Worm (Caenorhabditis elegans): ENCODE results near the gene pals-23.

pals-23 gene

DNA sequence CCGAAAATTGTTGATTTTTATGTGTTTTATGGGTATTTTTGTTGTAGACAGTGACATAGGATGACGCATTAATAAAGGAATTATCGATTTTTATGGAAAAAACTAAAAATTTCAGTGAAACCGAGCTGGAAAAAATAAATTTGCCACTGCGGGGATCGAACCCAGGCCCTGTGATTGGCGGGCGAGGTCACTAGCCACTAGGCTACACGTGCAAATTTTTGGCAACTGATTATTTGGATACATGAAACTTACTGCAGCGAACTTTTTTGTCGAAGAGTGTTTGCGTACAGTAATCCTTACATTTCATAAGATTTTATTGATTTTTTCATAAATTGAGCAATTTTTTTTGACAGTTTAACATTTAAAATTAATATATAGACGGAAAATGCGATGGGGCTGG lies 35.4 kb upstream of the pals-23 start:
- TF ChIP-seq M03D4.4 (tag; optimal IDR thresholded peaks at IDR 0.05): peak; percentile 51
- peak; percentile 48 for TF ChIP-seq tbx-8 (GFP tag; optimal IDR thresholded peaks at IDR 0.05)
- TF ChIP-seq lsy-2 (tag; optimal IDR thresholded peaks at IDR 0.05): no peak
- no peak for TF ChIP-seq ztf-11 (tag; optimal IDR thresholded peaks at IDR 0.05)
- no peak for TF ChIP-seq nhr-237 (tag; optimal IDR thresholded peaks at IDR 0.05)
- TF ChIP-seq flh-1 (GFP tag; optimal IDR thresholded peaks at IDR 0.05): peak; percentile 9
- TF ChIP-seq mep-1 (tag; optimal IDR thresholded peaks at IDR 0.05): peak; percentile 4
- TF ChIP-seq sptf-1 (tag; optimal IDR thresholded peaks at IDR 0.05): peak; percentile 26
- no peak for TF ChIP-seq nhr-76 (tag; optimal IDR thresholded peaks at IDR 0.05)
- TF ChIP-seq ceh-83 (GFP tag; optimal IDR thresholded peaks at IDR 0.05): peak; percentile 54
- TF ChIP-seq mab-5 (tag; optimal IDR thresholded peaks at IDR 0.05): no peak
- TF ChIP-seq unc-120 (tag; optimal IDR thresholded peaks at IDR 0.05; ENCODE audit: poor library complexity, severe bottlenecking): no peak
- peak; percentile 49 for TF ChIP-seq mls-2 (tag; optimal IDR thresholded peaks at IDR 0.05)
- no peak for TF ChIP-seq nhr-2 (tag; optimal IDR thresholded peaks at IDR 0.05)
- TF ChIP-seq cnd-1 (tag; optimal IDR thresholded peaks at IDR 0.05): peak; percentile 60

DNA sequence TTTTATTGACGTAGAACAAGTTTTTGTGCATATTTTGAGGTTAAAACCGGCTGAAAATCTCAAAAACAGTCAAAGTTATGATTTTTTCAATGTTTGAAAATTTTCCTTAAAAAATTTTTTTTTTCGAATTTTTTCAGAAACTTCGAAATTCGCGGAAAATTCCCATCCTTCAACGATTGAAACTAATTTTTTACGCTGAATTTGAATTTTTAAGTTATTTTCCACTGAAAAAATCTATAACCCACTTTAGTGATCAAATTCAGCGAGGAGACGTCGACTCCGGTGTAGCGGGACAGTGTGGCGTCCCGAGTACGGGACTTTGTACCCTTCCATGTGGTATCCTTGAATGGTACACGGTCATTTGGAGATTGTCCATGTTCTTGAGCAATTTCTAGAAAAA lies 32.3 kb upstream of the pals-23 start:
- TF ChIP-seq drap-1 (GFP tag; optimal IDR thresholded peaks at IDR 0.05) (no peak), cnd-1 (tag; optimal IDR thresholded peaks at IDR 0.05) (no peak), mls-2 (tag; optimal IDR thresholded peaks at IDR 0.05) (no peak), unc-62 (GFP tag; optimal IDR thresholded peaks at IDR 0.05) (no peak), ceh-83 (GFP tag; optimal IDR thresholded peaks at IDR 0.05) (no peak), lsy-2 (tag; optimal IDR thresholded peaks at IDR 0.05) (no peak), mab-5 (tag; optimal IDR thresholded peaks at IDR 0.05) (no peak), unc-120 (tag; optimal IDR thresholded peaks at IDR 0.05; ENCODE audit: poor library complexity, severe bottlenecking) (no peak), elt-1 (tag; optimal IDR thresholded peaks at IDR 0.05; ENCODE audit: borderline replicate concordance, insufficient read depth) (no peak)

DNA sequence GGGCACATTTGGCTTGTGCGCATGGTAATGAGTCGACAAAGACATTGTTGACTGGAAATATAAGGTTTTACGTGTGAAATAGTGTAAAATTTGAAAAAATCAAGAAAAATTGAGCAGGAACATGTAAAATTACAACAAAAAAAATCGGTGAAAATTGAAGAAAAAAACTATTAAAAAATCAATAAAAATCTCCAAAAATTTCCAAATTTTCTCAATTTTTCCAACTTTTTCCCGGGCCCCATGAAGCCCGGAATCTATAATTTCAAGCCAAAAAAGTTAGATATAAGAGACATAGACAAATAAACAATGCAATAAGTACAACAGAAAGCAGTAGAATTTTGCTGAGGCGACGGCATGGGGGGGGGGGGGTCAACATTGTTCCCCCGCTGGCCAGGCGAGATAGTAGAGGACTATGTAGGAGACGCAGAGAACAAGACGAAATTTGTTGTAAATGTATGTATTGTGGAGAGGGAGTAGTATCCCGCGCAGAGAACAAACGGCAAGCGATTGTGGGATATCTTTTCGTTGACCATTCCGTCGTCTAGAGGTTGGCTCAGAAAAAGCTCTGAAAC lies 29.7 kb upstream of the pals-23 start, which contains the start of gene pat-4:
TSS of gene pat-4 (minus strand) at position 51 of the 572 bp plus-strand sequence.
- TF ChIP-seq M03D4.4 (tag; optimal IDR thresholded peaks at IDR 0.05) (no peak), mep-1 (tag; optimal IDR thresholded peaks at IDR 0.05) (peak; percentile 9), pha-4 (tag; optimal IDR thresholded peaks at IDR 0.05) (peak; percentile 75), snpc-4 (tag; optimal IDR thresholded peaks at IDR 0.05) (no peak), blmp-1 (tag; optimal IDR thresholded peaks at IDR 0.05) (no peak), ces-1 (GFP tag; optimal IDR thresholded peaks at IDR 0.05) (peak; percentile 13), nhr-237 (tag; optimal IDR thresholded peaks at IDR 0.05) (no peak), mls-2 (tag; optimal IDR thresholded peaks at IDR 0.05) (peak; percentile 36), mab-5 (tag; optimal IDR thresholded peaks at IDR 0.05) (no peak), ham-2 (GFP tag; optimal IDR thresholded peaks at IDR 0.05) (peak; percentile 57), zip-8 (tag; optimal IDR thresholded peaks at IDR 0.05) (no peak), cnd-1 (tag; optimal IDR thresholded peaks at IDR 0.05) (no peak), lin-32 (GFP tag; optimal IDR thresholded peaks at IDR 0.05) (no peak), sem-2 (GFP tag; optimal IDR thresholded peaks at IDR 0.05) (no peak), sptf-1 (tag; optimal IDR thresholded peaks at IDR 0.05) (peak; percentile 45), tbx-8 (GFP tag; optimal IDR thresholded peaks at IDR 0.05) (no peak)

DNA sequence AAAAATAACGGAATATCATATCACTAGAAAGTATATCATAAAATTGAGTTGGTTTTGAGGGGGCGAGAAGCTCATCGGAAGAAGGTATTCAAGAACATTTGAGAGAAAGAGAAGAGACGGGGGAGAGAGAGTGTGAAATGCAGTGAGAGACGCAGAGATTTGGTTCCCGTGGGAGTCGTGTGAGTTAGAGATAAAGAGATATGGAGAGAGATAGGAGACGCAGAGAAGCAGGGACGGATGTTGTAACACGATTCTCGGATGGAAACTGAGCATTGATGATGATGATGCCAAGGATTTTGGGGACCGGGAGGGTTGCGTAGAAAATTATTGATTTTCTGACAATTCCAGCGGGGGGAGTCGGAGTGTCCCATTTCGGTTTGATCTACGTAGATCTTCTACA lies 28.4 kb upstream of the pals-23 start:
- TF ChIP-seq pha-4 (tag; optimal IDR thresholded peaks at IDR 0.05) (peak; percentile 3), drap-1 (GFP tag; optimal IDR thresholded peaks at IDR 0.05) (no peak), lin-32 (GFP tag; optimal IDR thresholded peaks at IDR 0.05) (no peak), flh-1 (GFP tag; optimal IDR thresholded peaks at IDR 0.05) (no peak), elt-1 (tag; optimal IDR thresholded peaks at IDR 0.05; ENCODE audit: borderline replicate concordance, insufficient read depth) (no peak), mab-5 (tag; optimal IDR thresholded peaks at IDR 0.05) (no peak), ham-2 (GFP tag; optimal IDR thresholded peaks at IDR 0.05) (no peak), nhr-237 (tag; optimal IDR thresholded peaks at IDR 0.05) (no peak), nhr-2 (tag; optimal IDR thresholded peaks at IDR 0.05) (no peak), unc-39 (tag; optimal IDR thresholded peaks at IDR 0.05) (no peak), ztf-11 (tag; optimal IDR thresholded peaks at IDR 0.05) (no peak), cnd-1 (tag; optimal IDR thresholded peaks at IDR 0.05) (no peak), ceh-83 (GFP tag; optimal IDR thresholded peaks at IDR 0.05) (no peak), sptf-1 (tag; optimal IDR thresholded peaks at IDR 0.05) (peak; percentile 31), hlh-1 (tag; optimal IDR thresholded peaks at IDR 0.05) (peak; percentile 7), ces-1 (GFP tag; optimal IDR thresholded peaks at IDR 0.05) (peak; percentile 58), M03D4.4 (tag; optimal IDR thresholded peaks at IDR 0.05) (no peak), ceh-39 (tag; optimal IDR thresholded peaks at IDR 0.05) (no peak), snpc-4 (tag; optimal IDR thresholded peaks at IDR 0.05) (no peak), sem-2 (GFP tag; optimal IDR thresholded peaks at IDR 0.05) (no peak), unc-120 (tag; optimal IDR thresholded peaks at IDR 0.05; ENCODE audit: poor library complexity, severe bottlenecking) (peak; percentile 30), tbx-8 (GFP tag; optimal IDR thresholded peaks at IDR 0.05) (no peak), mep-1 (tag; optimal IDR thresholded peaks at IDR 0.05) (peak; percentile 17), elt-3 (tag; optimal IDR thresholded peaks at IDR 0.05) (no peak), nhr-12 (tag; optimal IDR thresholded peaks at IDR 0.05) (no peak), blmp-1 (tag; optimal IDR thresholded peaks at IDR 0.05) (no peak), nhr-28 (tag; optimal IDR thresholded peaks at IDR 0.05) (no peak)
